Worm (Caenorhabditis elegans) whole organism, early embryonic: ENCODE results near the gene oig-1.

Experiments used
- F13C5.2 ChIP-seq: sonication (generic microtip); optimal IDR thresholded peaks from 2 replicates; lab custom pipeline; 2017; ENCODE audit warnings: mild to moderate bottlenecking, missing genetic modification characterization, inconsistent platforms, missing compliant biosample characterization
- ama-1 ChIP-seq: fragments of 150-350 bp; optimal IDR thresholded peaks from 2 replicates; lab custom pipeline; 2014
- ceh-36 ChIP-seq: sonication (generic microtip); optimal IDR thresholded peaks from 2 replicates; lab custom pipeline; 2016; ENCODE audit warnings: missing genetic modification characterization, inconsistent platforms, missing compliant biosample characterization
- ets-7 ChIP-seq: sonication (generic microtip); optimal IDR thresholded peaks from 2 replicates; lab custom pipeline; 2016; ENCODE audit warnings: missing genotype, missing genetic modification characterization, missing compliant biosample characterization
- flt-1 ChIP-seq: fragments of 200-800 bp; sonication (Bioruptor generic); IDR thresholded peaks from 2 replicates; pipeline ENCODE4 v1.3.6; 2022; ENCODE audit warnings: missing genetic modification characterization, missing compliant biosample characterization
- hmbx-1 ChIP-seq: sonication (generic microtip); optimal IDR thresholded peaks from 2 replicates; lab custom pipeline; 2016; ENCODE audit warnings: mild to moderate bottlenecking, missing genetic modification characterization, missing compliant biosample characterization
- hmg-4 ChIP-seq: fragments of 200-800 bp; sonication (Bioruptor generic); optimal IDR thresholded peaks from 2 replicates; lab custom pipeline; 2018; ENCODE audit warnings: mild to moderate bottlenecking, missing genetic modification characterization, missing compliant biosample characterization
- pes-1 ChIP-seq: fragments of 200-800 bp; sonication (Bioruptor generic); IDR thresholded peaks from 2 replicates; pipeline ENCODE4 v1.3.6; 2022; ENCODE audit warnings: missing genetic modification reagents, missing genetic modification characterization, missing compliant biosample characterization
- scrt-1 ChIP-seq: fragments of 200-800 bp; sonication (Bioruptor generic); IDR thresholded peaks from 2 replicates; pipeline ENCODE4 v1.3.6; 2022; ENCODE audit warnings: missing genetic modification characterization, missing compliant biosample characterization
- sea-1 ChIP-seq: fragments of 200-800 bp; sonication (Bioruptor generic); conservative IDR thresholded peaks from 2 replicates; pipeline ENCODE4 v1.3.6; 2022; ENCODE audit warnings: missing genetic modification characterization, missing compliant biosample characterization
- tbx-11 ChIP-seq: fragments of 200-800 bp; sonication (Bioruptor generic); IDR thresholded peaks from 2 replicates; pipeline ENCODE4 v1.3.6; 2022; ENCODE audit warnings: missing genetic modification characterization, missing compliant biosample characterization
- tbx-37 ChIP-seq: fragments of 200-800 bp; sonication (Bioruptor generic); conservative IDR thresholded peaks from 2 replicates; pipeline ENCODE4 v1.3.6; 2022; ENCODE audit warnings: missing genetic modification reagents, missing genetic modification characterization, missing compliant biosample characterization
- tra-4 ChIP-seq: sonication (generic microtip); optimal IDR thresholded peaks from 2 replicates; lab custom pipeline; 2017; ENCODE audit warnings: missing genetic modification characterization, missing compliant biosample characterization

DNA sequence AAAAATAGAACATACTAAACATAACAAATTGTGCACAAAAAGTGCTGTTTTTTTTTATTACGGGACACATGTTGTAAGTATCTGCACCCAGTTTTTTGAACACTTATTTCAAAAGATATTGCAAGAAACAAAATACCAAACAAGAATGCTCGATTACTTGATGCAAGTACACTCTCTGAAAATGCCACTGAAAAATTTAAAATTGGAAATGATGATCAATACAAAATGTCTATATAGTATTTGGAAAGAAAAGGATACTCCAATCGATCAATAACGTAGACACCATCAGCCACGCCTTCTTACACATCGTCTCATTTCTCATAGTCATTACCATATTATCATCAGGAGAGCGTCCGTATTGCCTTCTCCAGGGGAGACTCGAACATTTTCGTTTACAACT, 27.3 kb downstream of the oig-1 start, which contains the start of gene sdz-15:
- no peak for TF ChIP-seq ets-7
- TF ChIP-seq flt-1 (GFP tag; lab: Robert Waterston, UW): no peak
- TF ChIP-seq hmg-4 (GFP tag; lab: Kevin White, UChicago): no peak
- no peak for TF ChIP-seq pes-1
- no peak for TF ChIP-seq scrt-1
- no peak for TF ChIP-seq ama-1 (lab: Kevin White, UChicago)
- no peak for TF ChIP-seq tbx-11 (GFP tag; lab: Robert Waterston, UW)
- TF ChIP-seq hmbx-1: no peak
- no peak for TF ChIP-seq tra-4 (tag; lab: Kevin White, UChicago)
- no peak for TF ChIP-seq tbx-37 (GFP tag; lab: Robert Waterston, UW)
- TF ChIP-seq sea-1: no peak
- TF ChIP-seq F13C5.2 (tag; lab: Kevin White, UChicago): no peak
- TF ChIP-seq ceh-36 (tag; lab: Kevin White, UChicago): no peak
